Worm (Caenorhabditis elegans) whole organism, L4/young adult: ENCODE results near the gene W01C8.5.

Source experiments
- W03F9.2 ChIP-seq: fragments of 150-350 bp; optimal IDR thresholded peaks from 2 replicates; lab custom pipeline; 2014; ENCODE audit warnings: missing biosample characterization, missing genetic modification characterization
- dao-5 ChIP-seq: sonication (generic microtip); optimal IDR thresholded peaks from 2 replicates; lab custom pipeline; 2016; ENCODE audit warnings: missing genotype, missing genetic modification characterization, moderate library complexity, missing compliant biosample characterization
- him-1 ChIP-seq: sonication (generic microtip); optimal IDR thresholded peaks from 2 replicates; lab custom pipeline; 2016; ENCODE audit warnings: missing genotype, missing genetic modification reagents, missing genetic modification characterization, missing compliant biosample characterization

W01C8.5 gene

DNA sequence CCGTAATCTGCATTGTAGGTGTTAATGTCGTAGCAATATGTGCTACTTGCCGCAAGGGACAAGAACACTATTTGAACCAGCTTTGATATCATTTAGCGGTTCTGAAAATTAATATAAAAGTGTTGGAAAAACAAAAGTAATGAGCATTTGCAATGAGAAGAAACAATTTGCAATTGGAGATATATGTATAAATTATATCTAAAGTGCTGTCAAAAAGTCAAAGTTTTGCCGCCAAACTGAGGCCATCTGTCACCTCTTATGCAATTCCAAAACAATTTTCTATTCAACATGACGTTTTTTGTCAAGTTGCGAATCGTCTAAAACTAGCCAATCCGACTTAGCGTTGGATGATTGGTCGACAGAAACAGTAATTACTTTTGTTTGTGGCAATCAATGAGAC is at the start of gene W01C8.5:
Gene W01C8.5 (minus strand): TSS at position 101 of the 400 bp plus-strand sequence.
- TF ChIP-seq him-1 (tag; lab: Kevin White, UChicago) = no peak
- no peak for TF ChIP-seq W03F9.2 (tag; lab: Kevin White, UChicago)
- no peak for TF ChIP-seq dao-5

ce11 chrX:5746665-5747064 is 49.6 kb upstream of the W01C8.5 start:
- TF ChIP-seq dao-5 (no peak), W03F9.2 (tag; lab: Kevin White, UChicago) (no peak), him-1 (tag; lab: Kevin White, UChicago) (no peak)

DNA sequence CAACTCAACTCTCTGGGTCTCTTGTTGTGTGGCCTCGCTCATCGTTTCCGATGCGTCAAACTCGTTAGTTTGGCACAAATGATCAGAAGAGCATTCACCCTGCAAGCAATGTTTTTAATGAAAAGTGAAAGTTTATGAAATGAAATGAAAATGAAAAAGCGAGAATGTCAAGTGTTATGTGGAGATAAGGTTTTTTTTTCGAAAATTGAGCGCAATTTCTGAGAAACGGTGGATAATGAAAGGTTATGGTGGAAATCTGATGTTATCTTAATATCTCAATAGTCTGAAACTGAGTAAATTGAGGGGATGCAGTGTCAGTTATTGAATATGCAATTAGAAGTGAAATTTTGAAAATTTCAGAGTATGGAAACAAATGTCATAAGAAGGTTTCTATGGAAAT is 46.1 kb upstream of the W01C8.5 start, which contains the start of gene gnrr-4:
Gene gnrr-4 (minus strand): TSS at position 101 of the 400 bp plus-strand sequence.
- no peak for TF ChIP-seq dao-5
- TF ChIP-seq W03F9.2 (tag; lab: Kevin White, UChicago) = no peak
- TF ChIP-seq him-1 (tag; lab: Kevin White, UChicago) = no peak

DNA sequence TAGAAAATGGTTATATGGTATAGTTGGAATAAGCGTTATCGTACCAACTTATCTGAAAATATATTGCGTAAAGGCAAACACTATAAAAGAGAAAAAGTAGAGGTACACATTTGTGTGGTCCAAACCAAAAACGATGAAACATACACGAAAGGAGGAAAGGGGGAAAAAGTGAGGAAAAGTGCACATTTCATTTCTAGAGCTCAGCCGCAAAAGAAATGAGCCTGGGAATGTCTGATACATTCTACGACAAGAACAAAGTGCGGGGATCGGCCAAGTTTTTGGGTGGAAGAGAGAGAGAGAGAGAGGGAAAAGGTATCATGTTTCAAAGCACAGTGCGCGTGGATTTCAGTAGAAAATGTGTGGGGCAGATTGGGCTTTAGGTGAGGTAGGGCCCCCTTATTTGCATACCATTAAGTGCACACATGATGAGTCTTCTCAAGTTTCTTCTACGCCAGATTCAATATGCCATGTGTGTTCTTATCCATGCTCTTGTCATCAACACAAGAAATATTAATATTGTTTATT is 36.7 kb upstream of the W01C8.5 start, which contains the start of gene rgs-6:
Gene rgs-6 (minus strand): TSS at position 51 of the 525 bp plus-strand sequence.
- TF ChIP-seq him-1 (tag; lab: Kevin White, UChicago) = no peak
- TF ChIP-seq dao-5 = no peak
- TF ChIP-seq W03F9.2 (tag; lab: Kevin White, UChicago) = no peak

ce11 chrX:5728956-5729467 is 31.9 kb upstream of the W01C8.5 start:
- TF ChIP-seq him-1 (tag; lab: Kevin White, UChicago) (peak; percentile 84), W03F9.2 (tag; lab: Kevin White, UChicago) (no peak)

ce11 chrX:5726160-5726559 is 29.1 kb upstream of the W01C8.5 start:
- TF ChIP-seq W03F9.2 (tag; lab: Kevin White, UChicago) (no peak), him-1 (tag; lab: Kevin White, UChicago) (no peak), dao-5 (no peak)

- TF ChIP-seq dao-5 = no peak
Measured at ce11 chrX:5724544-5724943, 27.4 kb upstream of the W01C8.5 start.

DNA sequence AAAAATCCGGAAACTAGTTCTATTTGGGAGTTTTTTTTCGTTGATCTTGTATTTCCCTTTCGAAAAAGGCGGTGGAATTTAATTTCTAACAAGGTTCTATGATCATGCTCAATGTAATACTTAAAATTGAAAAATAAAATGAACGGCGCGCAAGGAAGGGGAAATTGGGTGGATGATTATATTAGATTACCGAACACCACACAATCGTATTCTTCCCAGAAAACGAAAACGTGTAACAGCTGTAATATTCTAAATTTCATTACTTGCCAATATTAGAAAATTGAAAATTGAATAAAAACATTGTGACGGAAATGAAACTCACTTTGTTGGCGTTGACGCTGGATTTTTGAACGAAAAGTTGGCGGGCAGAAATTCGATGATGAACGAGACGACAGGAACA is 26.6 kb upstream of the W01C8.5 start:
- no peak for TF ChIP-seq W03F9.2 (tag; lab: Kevin White, UChicago)
- no peak for TF ChIP-seq him-1 (tag; lab: Kevin White, UChicago)
- TF ChIP-seq dao-5 = no peak

- TF ChIP-seq him-1 (tag; lab: Kevin White, UChicago) (no peak), dao-5 (no peak), W03F9.2 (tag; lab: Kevin White, UChicago) (no peak)
Measured at ce11 chrX:5720929-5721328, 23.8 kb upstream of the W01C8.5 start.

DNA sequence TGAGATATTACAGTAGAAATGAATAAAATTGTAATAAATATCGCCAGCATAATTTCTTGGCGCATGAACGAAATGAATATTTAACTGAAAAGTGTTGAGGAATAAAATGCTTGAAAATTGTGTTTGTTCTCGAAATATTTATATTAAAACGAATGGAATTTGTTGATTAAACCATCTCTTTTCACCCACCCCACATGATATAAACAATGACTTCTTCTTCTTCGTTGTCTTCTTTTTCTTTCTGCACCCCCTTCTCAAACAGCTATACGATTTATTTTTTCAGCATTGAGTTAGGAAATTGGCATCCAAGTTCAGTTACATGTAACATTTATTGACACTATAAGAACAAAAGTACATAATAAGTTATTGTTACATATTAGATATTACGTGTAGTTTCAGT is 23.0 kb upstream of the W01C8.5 start, which contains the start of gene C41G11.1:
Gene C41G11.1 (minus strand): TSS at position 101 of the 400 bp plus-strand sequence.
- TF ChIP-seq W03F9.2 (tag; lab: Kevin White, UChicago) = no peak
- TF ChIP-seq dao-5 = no peak
- no peak for TF ChIP-seq him-1 (tag; lab: Kevin White, UChicago)

DNA sequence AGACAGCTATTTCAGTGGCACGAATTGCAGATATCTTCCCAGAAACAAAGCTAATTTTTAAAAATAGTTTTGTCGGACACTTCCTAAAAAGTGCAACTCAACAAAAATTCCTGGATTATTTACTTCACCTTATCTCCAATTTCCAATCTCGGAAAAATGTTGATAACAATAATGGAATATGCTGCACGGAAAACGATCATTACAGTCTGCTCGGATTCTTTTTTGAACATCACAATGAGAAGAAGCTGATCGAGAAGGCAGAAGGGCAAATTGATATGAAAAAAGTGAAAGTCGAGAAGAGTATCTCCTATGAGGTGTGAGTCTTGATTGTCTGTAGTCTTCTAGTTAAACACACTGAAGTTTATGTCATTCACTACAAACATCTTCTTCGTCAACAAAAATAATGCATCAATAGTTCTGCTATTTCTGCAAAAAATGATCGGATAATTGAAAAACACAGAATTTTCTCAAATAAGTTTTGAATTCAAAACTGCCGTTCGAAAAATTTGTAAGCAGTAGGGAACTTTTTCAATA is 18.8 kb upstream of the W01C8.5 start:
- no peak for TF ChIP-seq dao-5
- TF ChIP-seq him-1 (tag; lab: Kevin White, UChicago) = no peak
- TF ChIP-seq W03F9.2 (tag; lab: Kevin White, UChicago) = no peak

DNA sequence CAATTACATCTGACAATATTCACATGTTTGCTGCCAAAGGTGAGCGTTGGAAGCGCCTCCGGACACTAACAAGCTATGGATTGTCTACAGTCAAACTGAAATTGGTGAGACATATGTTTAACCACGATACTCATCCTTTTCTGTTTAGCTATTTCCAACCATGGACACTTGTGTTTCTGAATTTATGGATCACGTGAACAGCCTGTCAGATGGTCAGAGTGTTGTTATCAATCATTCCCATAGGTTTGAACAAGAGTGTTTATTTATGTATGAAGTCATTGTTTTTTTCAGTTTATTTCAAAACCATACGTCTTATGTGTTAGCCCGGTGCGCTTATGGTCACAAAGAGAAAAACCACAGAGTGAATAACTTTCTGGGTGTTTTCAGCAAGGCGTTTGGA is 18.3 kb upstream of the W01C8.5 start:
- TF ChIP-seq dao-5 (no peak), him-1 (tag; lab: Kevin White, UChicago) (no peak), W03F9.2 (tag; lab: Kevin White, UChicago) (no peak)

- TF ChIP-seq W03F9.2 (tag; lab: Kevin White, UChicago) = no peak
- TF ChIP-seq dao-5 = no peak
- no peak for TF ChIP-seq him-1 (tag; lab: Kevin White, UChicago)
Measured at ce11 chrX:5714077-5714675, 17.1 kb upstream of the W01C8.5 start, which contains the start of gene cyp-43A1. Gene cyp-43A1 (plus strand): TSS chrX:5714522.

DNA sequence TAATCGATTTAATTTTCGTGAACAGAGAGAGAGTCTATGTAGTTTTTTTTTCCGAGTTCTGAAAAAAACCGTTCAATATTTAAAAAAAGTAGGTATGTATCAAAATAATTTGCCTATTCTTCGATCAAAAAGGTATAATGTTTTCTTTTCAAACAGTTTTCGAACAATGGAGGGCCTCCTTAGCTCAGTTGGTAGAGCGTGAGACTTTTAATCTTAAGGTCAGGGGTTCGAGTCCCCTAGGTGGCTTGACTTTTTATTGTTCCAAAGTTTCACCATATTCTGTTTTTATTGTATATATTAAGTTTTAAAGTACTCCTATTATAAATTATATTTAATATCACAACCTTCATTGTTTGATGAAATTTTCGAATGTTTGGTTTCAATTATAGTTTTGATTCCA is 16.4 kb upstream of the W01C8.5 start:
- TF ChIP-seq him-1 (tag; lab: Kevin White, UChicago) = no peak
- TF ChIP-seq dao-5 = no peak
- TF ChIP-seq W03F9.2 (tag; lab: Kevin White, UChicago) = peak; percentile 35
